Worm (Caenorhabditis elegans): ENCODE results near the gene M04D8.7.
"Not testable (repeated sequence)": the region's sequence is repeated elsewhere in the genome, so short reads cannot be mapped to it uniquely, and the experiment has no call there.

Gene M04D8.7

ce11 chrIII:10023452-10023851, 13.8 kb upstream of the M04D8.7 start, which contains the start of gene ins-21:
ins-21 (plus strand) TSS chrIII:10023752.
- TF ChIP-seq dao-5 (tag; optimal IDR thresholded peaks at IDR 0.05) (no peak), W03F9.2 (tag; optimal IDR thresholded peaks at IDR 0.05) (no peak), him-1 (tag; optimal IDR thresholded peaks at IDR 0.05) (no peak)

DNA sequence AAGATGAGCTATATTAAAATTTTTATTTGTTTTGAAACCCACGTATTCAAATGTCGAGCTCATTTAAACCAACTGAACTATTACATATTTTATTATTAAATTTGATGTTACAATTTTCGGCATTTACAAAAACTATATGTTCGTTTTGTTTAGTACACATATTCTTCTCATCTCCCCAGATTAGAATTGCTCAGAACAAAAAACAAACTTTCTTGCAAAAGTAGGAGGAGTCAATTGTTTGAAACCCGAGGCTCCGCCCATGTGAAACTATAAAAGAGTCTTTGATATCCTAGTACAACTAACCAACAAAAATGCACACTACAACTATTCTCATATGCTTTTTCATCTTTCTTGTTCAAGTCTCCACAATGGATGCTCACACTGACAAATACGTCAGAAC, 11.3 kb upstream of the M04D8.7 start, which contains the start of gene ins-22:
Gene ins-22, plus strand, starts transcription at position 301 of the 400 bp plus-strand sequence.
- no peak for TF ChIP-seq W03F9.2 (tag; optimal IDR thresholded peaks at IDR 0.05)

- no peak for TF ChIP-seq W03F9.2 (tag; optimal IDR thresholded peaks at IDR 0.05)
- TF ChIP-seq dao-5 (tag; optimal IDR thresholded peaks at IDR 0.05): no peak
- TF ChIP-seq him-1 (tag; optimal IDR thresholded peaks at IDR 0.05): no peak
Observed at ce11 chrIII:10027947-10028346, 9.3 kb upstream of the M04D8.7 start, which contains the start of gene ins-23. ins-23 (plus strand) TSS chrIII:10028247.

DNA sequence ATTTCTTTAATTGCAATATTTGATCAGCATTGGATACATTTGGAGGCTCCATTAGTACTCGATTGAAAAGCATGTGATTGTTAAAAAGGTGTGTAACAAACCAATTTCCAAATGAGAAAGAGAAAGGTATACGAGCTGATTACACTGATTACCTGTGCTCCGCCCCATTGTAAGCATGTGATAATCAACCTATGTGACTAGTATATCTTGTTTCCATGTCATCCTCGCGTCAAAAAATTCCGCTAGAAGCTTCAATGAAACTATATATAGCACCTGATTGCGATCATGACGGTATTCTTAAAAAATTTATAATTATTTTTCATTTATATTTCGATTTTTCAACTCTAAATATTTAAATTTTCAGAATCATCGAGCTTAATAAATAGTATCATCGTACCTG, 6.7 kb upstream of the M04D8.7 start, which contains the start of gene M04D8.4:
Gene M04D8.4, minus strand, starts transcription at position 101 of the 400 bp plus-strand sequence.
- no peak for TF ChIP-seq him-1 (tag; optimal IDR thresholded peaks at IDR 0.05)
- TF ChIP-seq dao-5 (tag; optimal IDR thresholded peaks at IDR 0.05): no peak
- no peak for TF ChIP-seq W03F9.2 (tag; optimal IDR thresholded peaks at IDR 0.05)

ce11 chrIII:10033213-10033612, 4.0 kb upstream of the M04D8.7 start, which contains the start of gene M04D8.5:
M04D8.5 (minus strand) TSS chrIII:10033313.
- TF ChIP-seq dao-5 (tag; optimal IDR thresholded peaks at IDR 0.05) (no peak), him-1 (tag; optimal IDR thresholded peaks at IDR 0.05) (no peak), W03F9.2 (tag; optimal IDR thresholded peaks at IDR 0.05) (no peak)

- TF ChIP-seq him-1 (tag; optimal IDR thresholded peaks at IDR 0.05): no peak
- TF ChIP-seq W03F9.2 (tag; optimal IDR thresholded peaks at IDR 0.05): no peak
- no peak for TF ChIP-seq dao-5 (tag; optimal IDR thresholded peaks at IDR 0.05)
Observed at ce11 chrIII:10033881-10034280, 3.4 kb upstream of the M04D8.7 start, which contains the start of gene M04D8.8. M04D8.8 (plus strand) TSS chrIII:10034181.

DNA sequence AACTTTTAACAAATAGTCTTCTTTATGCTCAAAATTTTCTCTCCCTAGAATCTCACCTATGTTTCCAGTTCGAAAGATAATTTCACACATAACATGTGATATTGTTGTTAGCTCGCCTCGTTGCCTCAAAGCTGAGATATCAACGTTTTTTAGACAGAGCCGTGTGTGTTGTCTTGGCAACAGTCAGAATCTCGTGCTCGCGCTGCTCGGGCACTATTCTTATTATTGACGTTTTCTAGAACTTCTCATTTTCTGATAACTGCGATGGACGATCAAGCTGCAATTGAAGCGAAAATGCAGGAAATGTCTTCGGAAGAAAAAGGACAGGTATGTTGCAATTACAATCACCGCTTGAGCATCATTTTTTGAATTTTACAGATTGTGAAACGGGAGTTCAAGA, 1.5 kb upstream of the M04D8.7 start, which contains the start of gene xbx-3:
Gene xbx-3, plus strand, starts transcription at position 163 of the 400 bp plus-strand sequence.
- no peak for TF ChIP-seq W03F9.2 (tag; optimal IDR thresholded peaks at IDR 0.05)
- no peak for TF ChIP-seq dao-5 (tag; optimal IDR thresholded peaks at IDR 0.05)
- TF ChIP-seq him-1 (tag; optimal IDR thresholded peaks at IDR 0.05): no peak

DNA sequence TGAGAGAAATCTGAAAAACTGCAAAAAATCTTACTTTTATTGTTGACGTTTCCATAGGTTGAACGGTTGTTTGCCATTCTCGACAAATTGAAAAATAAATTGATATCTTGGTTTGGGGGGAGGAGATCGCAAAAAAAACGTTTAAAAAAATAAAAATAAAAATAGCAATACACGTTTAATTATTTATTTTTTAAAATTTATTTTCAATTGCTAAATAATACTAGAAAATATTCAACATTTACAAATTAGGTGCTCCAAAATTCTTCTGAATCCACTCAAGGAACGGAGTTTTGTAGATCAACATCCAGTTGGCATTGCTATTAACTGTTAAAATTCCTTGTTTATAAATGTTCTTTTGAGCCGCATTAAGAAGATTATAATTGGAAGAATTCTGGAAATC, 2.8 kb downstream of the M04D8.7 start, which contains the start of gene T16G12.7:
Gene T16G12.7, minus strand, starts transcription at position 101 of the 400 bp plus-strand sequence.
- TF ChIP-seq W03F9.2 (tag; optimal IDR thresholded peaks at IDR 0.05): no peak

DNA sequence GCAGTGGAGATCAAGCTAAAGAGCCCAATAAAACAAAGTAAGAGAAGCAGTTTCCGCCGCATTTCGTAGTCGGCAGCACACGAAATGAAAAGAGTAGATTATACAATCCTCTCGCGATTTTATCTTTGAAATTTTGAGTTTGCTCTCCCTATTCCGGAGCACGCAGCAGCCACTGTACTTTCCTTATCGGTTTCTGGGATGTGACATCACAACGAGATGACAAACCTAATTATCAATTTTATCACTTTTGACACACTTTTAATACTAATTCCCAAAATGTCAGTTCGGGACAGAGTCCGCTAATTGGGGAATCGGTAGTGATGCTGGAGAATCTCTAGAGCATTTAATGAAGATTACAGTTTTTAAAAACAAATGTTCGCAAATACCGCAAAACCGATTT, 12.4 kb downstream of the M04D8.7 start, which contains the start of gene T16G12.1:
Gene T16G12.1, minus strand, starts transcription at position 176 of the 400 bp plus-strand sequence.
- TF ChIP-seq W03F9.2 (tag; optimal IDR thresholded peaks at IDR 0.05) (no peak), him-1 (tag; optimal IDR thresholded peaks at IDR 0.05) (no peak), dao-5 (tag; optimal IDR thresholded peaks at IDR 0.05) (no peak)

DNA sequence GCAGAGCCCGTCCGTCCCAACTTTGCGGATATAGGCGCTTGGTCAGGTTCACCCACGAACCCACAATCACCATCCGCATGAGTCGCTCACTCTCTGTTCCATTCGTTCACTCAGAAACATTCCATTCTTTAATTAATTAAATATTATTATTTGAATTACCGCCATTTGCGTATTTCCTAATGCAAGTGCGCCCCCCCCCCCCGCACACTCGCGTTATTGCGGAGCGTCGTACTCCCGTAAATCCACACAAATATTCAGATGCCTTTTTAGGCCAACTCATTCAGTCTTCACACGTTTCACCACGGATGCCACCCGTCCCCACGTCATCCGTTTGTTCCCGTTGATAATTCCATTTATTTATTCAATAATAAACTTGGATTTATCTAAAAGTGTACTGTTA, 13.1 kb downstream of the M04D8.7 start, which contains the start of gene T16G12.3:
Gene T16G12.3, plus strand, starts transcription at position 301 of the 400 bp plus-strand sequence.
- TF ChIP-seq dao-5, him-1, W03F9.2 (tag; optimal IDR thresholded peaks at IDR 0.05): not testable (repeated sequence)

DNA sequence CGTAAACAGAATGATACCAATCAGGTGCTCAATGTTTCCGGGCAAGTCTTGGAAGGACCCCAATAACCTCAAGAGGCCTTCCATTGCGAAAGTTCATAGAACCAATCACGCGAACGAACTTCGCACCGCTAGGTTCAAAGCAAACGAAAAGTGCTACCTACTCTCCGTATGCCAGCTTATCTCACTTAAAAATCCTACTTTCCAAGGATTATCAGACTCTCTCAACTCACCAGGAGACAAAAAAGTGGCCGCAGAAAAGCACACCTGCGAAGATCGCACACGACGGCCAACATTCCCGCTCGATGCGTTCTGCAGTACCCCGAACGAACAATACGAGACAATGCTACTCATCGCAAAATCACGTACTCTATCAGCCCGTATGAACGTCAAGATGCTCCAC, 16.1 kb downstream of the M04D8.7 start, which contains the start of gene T16G12.12:
Gene T16G12.12, plus strand, starts transcription at position 301 of the 400 bp plus-strand sequence.
- not testable (repeated sequence) for TF ChIP-seq W03F9.2, dao-5, him-1 (tag; optimal IDR thresholded peaks at IDR 0.05)

ce11 chrIII:10056033-10056432, 18.8 kb downstream of the M04D8.7 start, which contains the start of gene T16G12.10:
T16G12.10 (minus strand) TSS chrIII:10056133.
- TF ChIP-seq him-1 (tag; optimal IDR thresholded peaks at IDR 0.05) (no peak), W03F9.2 (tag; optimal IDR thresholded peaks at IDR 0.05) (no peak), dao-5 (tag; optimal IDR thresholded peaks at IDR 0.05) (no peak)

- TF ChIP-seq dao-5 (tag; optimal IDR thresholded peaks at IDR 0.05): no peak
- TF ChIP-seq W03F9.2 (tag; optimal IDR thresholded peaks at IDR 0.05): no peak
- no peak for TF ChIP-seq him-1 (tag; optimal IDR thresholded peaks at IDR 0.05)
Observed at ce11 chrIII:10057518-10057917, 20.3 kb downstream of the M04D8.7 start, which contains the start of gene T16G12.4. T16G12.4 (plus strand) TSS chrIII:10057818.

DNA sequence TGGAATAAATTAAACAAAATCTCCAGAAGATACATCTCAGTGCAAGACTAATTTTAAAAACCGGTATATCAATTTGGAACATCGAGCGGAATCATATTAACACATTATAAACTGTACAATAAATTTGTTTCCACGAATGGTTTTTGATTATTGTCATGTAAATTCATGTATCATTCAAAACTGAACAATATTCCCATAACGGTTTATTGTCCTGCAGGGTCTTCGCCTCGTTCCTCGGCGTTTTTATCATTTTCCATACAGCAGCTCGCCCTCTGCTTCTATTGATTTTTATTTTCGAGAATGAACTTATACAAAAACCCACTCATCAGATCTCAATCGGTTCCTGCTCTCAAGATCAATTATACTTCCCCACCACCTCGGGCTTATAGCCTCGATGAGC, 21.8 kb downstream of the M04D8.7 start, which contains the start of gene T16G12.8:
Gene T16G12.8, plus strand, starts transcription at position 301 of the 400 bp plus-strand sequence.
- TF ChIP-seq W03F9.2 (tag; optimal IDR thresholded peaks at IDR 0.05): no peak
- TF ChIP-seq dao-5 (tag; optimal IDR thresholded peaks at IDR 0.05): no peak
- no peak for TF ChIP-seq him-1 (tag; optimal IDR thresholded peaks at IDR 0.05)
